Worm (Caenorhabditis elegans) whole organism, midembryonic: ENCODE measurements around the gene srg-31.

ENCODE experiments used
- T22C8.4 ChIP-seq: fragments of 200-800 bp; sonication (Bioruptor generic); IDR thresholded peaks from 2 replicates; pipeline ENCODE4 v1.3.6; 2022; ENCODE audit warnings: missing genetic modification characterization, missing compliant biosample characterization
- cog-1 ChIP-seq: sonication (generic microtip); optimal IDR thresholded peaks from 2 replicates; lab custom pipeline; 2016; ENCODE audit warnings: missing genetic modification characterization, missing compliant biosample characterization
- flt-1 ChIP-seq: fragments of 200-800 bp; sonication (Bioruptor generic); IDR thresholded peaks from 2 replicates; pipeline ENCODE4 v1.3.6; 2022; ENCODE audit warnings: missing genetic modification characterization, missing compliant biosample characterization
- klf-2 ChIP-seq: fragments of 200-800 bp; sonication (Bioruptor generic); conservative IDR thresholded peaks from 2 replicates; pipeline ENCODE4 v1.3.6; 2022; ENCODE audit warnings: missing genetic modification reagents, missing genetic modification characterization, missing compliant biosample characterization
- med-1 ChIP-seq: sonication (generic microtip); optimal IDR thresholded peaks from 2 replicates; lab custom pipeline; 2017; ENCODE audit warnings: missing genetic modification characterization, mild to moderate bottlenecking, missing compliant biosample characterization, antibody characterized with exemption, missing genetic modification reagents; ENCODE audit not compliant: insufficient read depth
- ref-1 ChIP-seq: fragments of 200-800 bp; sonication (Bioruptor generic); conservative IDR thresholded peaks from 2 replicates; pipeline ENCODE4 v1.3.6; 2022; ENCODE audit warnings: missing genetic modification reagents, missing genetic modification characterization, missing compliant biosample characterization
- tab-1 ChIP-seq: fragments of 200-800 bp; sonication (Bioruptor generic); IDR thresholded peaks from 2 replicates; pipeline ENCODE4 v1.3.6; 2022; ENCODE audit warnings: missing genetic modification characterization, missing compliant biosample characterization

DNA sequence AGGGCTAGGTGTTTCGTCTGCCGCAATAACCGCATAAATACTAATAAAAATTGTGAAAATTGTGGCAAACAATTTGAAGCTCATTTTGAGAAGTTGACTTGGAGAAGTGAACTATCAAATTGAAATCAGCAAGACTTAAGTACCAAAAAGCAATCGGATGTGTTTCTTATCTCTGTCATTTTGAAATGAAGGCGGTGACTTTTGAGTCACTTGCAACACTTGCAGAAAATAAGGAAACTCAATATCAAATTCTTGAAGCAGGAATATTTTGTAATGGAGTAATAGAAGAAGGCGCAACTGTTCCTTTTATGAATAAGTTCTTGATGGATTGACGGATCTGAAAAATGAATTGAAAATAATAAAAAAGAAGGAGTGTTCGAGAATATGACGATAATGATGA lies 2.4 kb downstream of the srg-31 start, which contains the start of gene T07H8.11:
- TF ChIP-seq klf-2, result no peak
- no peak for TF ChIP-seq ref-1
- TF ChIP-seq tab-1, result no peak
- no peak for TF ChIP-seq med-1 (GFP tag; lab: Kevin White, UChicago)
- TF ChIP-seq cog-1 (tag; lab: Kevin White, UChicago), result no peak
- TF ChIP-seq flt-1, result no peak
- TF ChIP-seq T22C8.4 (GFP tag; lab: Robert Waterston, UW), result no peak
